Fruit fly (Drosophila melanogaster) whole organism, adult: ENCODE measurements around the gene CG14841.

Experiments
- CG11617 ChIP-seq: fragments of 200-800 bp; sonication (Bioruptor generic); optimal IDR thresholded peaks from 2 replicates; lab custom pipeline; 2017; ENCODE audit warnings: mild to moderate bottlenecking, missing biosample characterization, missing genetic modification reagents, missing genetic modification characterization
- CG12768 ChIP-seq: fragments of 200-800 bp; sonication (Bioruptor generic); optimal IDR thresholded peaks from 2 replicates; lab custom pipeline; 2017; ENCODE audit warnings: missing biosample characterization, missing genetic modification characterization, mild to moderate bottlenecking, moderate library complexity, missing genetic modification reagents
- CG14711 ChIP-seq: fragments of 200-800 bp; sonication (Bioruptor generic); optimal IDR thresholded peaks from 2 replicates; lab custom pipeline; 2018; ENCODE audit warnings: missing biosample characterization, mild to moderate bottlenecking, missing genetic modification characterization, moderate library complexity
- CG1620 ChIP-seq: fragments of 200-800 bp; sonication (Bioruptor generic); optimal IDR thresholded peaks from 2 replicates; lab custom pipeline; 2016; ENCODE audit warnings: missing biosample characterization, missing genetic modification characterization
- CG33017 ChIP-seq: fragments of 200-800 bp; sonication (Bioruptor generic); optimal IDR thresholded peaks from 2 replicates; lab custom pipeline; 2018; ENCODE audit warnings: missing biosample characterization, mild to moderate bottlenecking, missing genetic modification characterization, moderate library complexity
- CG5204 ChIP-seq: fragments of 200-800 bp; sonication (Bioruptor generic); optimal IDR thresholded peaks from 2 replicates; lab custom pipeline; 2016; ENCODE audit warnings: missing biosample characterization, missing genetic modification characterization
- CG7045 ChIP-seq: fragments of 200-800 bp; sonication (Bioruptor generic); optimal IDR thresholded peaks from 2 replicates; lab custom pipeline; 2017; ENCODE audit warnings: missing biosample characterization, mild to moderate bottlenecking, missing genetic modification characterization
- CG7101 ChIP-seq: fragments of 200-800 bp; sonication (Bioruptor generic); optimal IDR thresholded peaks from 2 replicates; lab custom pipeline; 2018; ENCODE audit warnings: missing biosample characterization, mild to moderate bottlenecking, missing genetic modification characterization, moderate library complexity
- Clk ChIP-seq: fragments of 200-800 bp; sonication (Bioruptor generic); optimal IDR thresholded peaks from 2 replicates; lab custom pipeline; 2017; ENCODE audit warnings: missing biosample characterization, missing genetic modification characterization
- Crg-1 ChIP-seq: fragments of 200-800 bp; sonication (Bioruptor generic); optimal IDR thresholded peaks from 2 replicates; lab custom pipeline; 2016; ENCODE audit warnings: missing biosample characterization, missing genetic modification characterization
- Hr96 ChIP-seq: fragments of 200-800 bp; sonication (Bioruptor generic); optimal IDR thresholded peaks from 2 replicates; lab custom pipeline; 2016; ENCODE audit warnings: missing biosample characterization, missing genetic modification characterization
- Mnt ChIP-seq: fragments of 200-800 bp; sonication (Bioruptor generic); optimal IDR thresholded peaks from 2 replicates; lab custom pipeline; 2016; ENCODE audit warnings: missing biosample characterization, mild to moderate bottlenecking, missing genetic modification characterization
- bab1 ChIP-seq: fragments of 200-800 bp; sonication (Bioruptor generic); optimal IDR thresholded peaks from 3 replicates; lab custom pipeline; 2019; ENCODE audit warnings: missing biosample characterization, mild to moderate bottlenecking, missing genetic modification characterization, moderate library complexity
- cic ChIP-seq: fragments of 200-800 bp; sonication (Bioruptor generic); optimal IDR thresholded peaks from 2 replicates; lab custom pipeline; 2017; ENCODE audit warnings: missing biosample characterization, mild to moderate bottlenecking, missing genetic modification characterization, moderate library complexity
- cnc ChIP-seq, 2 experiments: fragments of >200 bp; optimal IDR thresholded peaks; 2 replicates each; lab custom pipeline; 2017
- kay ChIP-seq: fragments of 200-800 bp; sonication (Bioruptor generic); peaks from one replicate; lab custom pipeline; 2016; ENCODE audit warnings: missing biosample characterization, missing genetic modification characterization, borderline replicate concordance
- ovo ChIP-seq: fragments of 200-800 bp; sonication (Bioruptor generic); optimal IDR thresholded peaks from 2 replicates; lab custom pipeline; 2016; ENCODE audit warnings: missing biosample characterization, missing genetic modification characterization
- pad ChIP-seq: fragments of 200-800 bp; sonication (Bioruptor generic); optimal IDR thresholded peaks from 3 replicates; lab custom pipeline; 2017; ENCODE audit warnings: missing biosample characterization, missing genetic modification characterization, mild to moderate bottlenecking, moderate library complexity, missing genetic modification reagents
- tj ChIP-seq: fragments of 200-800 bp; sonication (Bioruptor generic); optimal IDR thresholded peaks from 3 replicates; lab custom pipeline; 2017; ENCODE audit warnings: missing biosample characterization, mild to moderate bottlenecking, missing genetic modification characterization, moderate library complexity
- toe ChIP-seq: fragments of 200-800 bp; sonication (Bioruptor generic); optimal IDR thresholded peaks from 2 replicates; lab custom pipeline; 2016; ENCODE audit warnings: missing biosample characterization, missing genetic modification characterization

The CG14841 gene

dm6 chr3R:14275519-14276172, 13.4 kb upstream of the CG14841 start:
- TF ChIP-seq CG11617 (GFP tag; lab: Kevin White, UChicago) (no peak), cic (GFP tag; lab: Kevin White, UChicago) (no peak), Mnt (GFP tag; lab: Kevin White, UChicago) (no peak), CG7045 (GFP tag; lab: Kevin White, UChicago) (no peak), CG7101 (tag; lab: Kevin White, UChicago) (no peak), CG1620 (no peak), CG5204 (GFP tag; lab: Kevin White, UChicago) (no peak), bab1 (no peak), cnc (optimal IDR thresholded peaks at IDR 0.05; lab: Kevin White, UChicago) (no peak), pad (GFP tag; lab: Kevin White, UChicago) (no peak), kay (GFP tag; lab: Kevin White, UChicago) (no peak), CG12768 (no peak), tj (GFP tag; lab: Kevin White, UChicago) (no peak), ovo (GFP tag; lab: Kevin White, UChicago) (no peak), Hr96 (no peak), CG14711 (tag; lab: Kevin White, UChicago) (no peak)

- no peak for TF ChIP-seq cnc (optimal IDR thresholded peaks at IDR 0.05; lab: Kevin White, UChicago)
- no peak for TF ChIP-seq ovo (GFP tag; lab: Kevin White, UChicago)
- TF ChIP-seq CG7101 (tag; lab: Kevin White, UChicago) = no peak
- TF ChIP-seq CG14711 (tag; lab: Kevin White, UChicago) = no peak
- no peak for TF ChIP-seq kay (GFP tag; lab: Kevin White, UChicago)
- TF ChIP-seq Mnt (GFP tag; lab: Kevin White, UChicago) = no peak
- no peak for TF ChIP-seq CG12768
- TF ChIP-seq CG1620 = no peak
- no peak for TF ChIP-seq CG33017 (tag; lab: Kevin White, UChicago)
- no peak for TF ChIP-seq pad (GFP tag; lab: Kevin White, UChicago)
- TF ChIP-seq cic (GFP tag; lab: Kevin White, UChicago) = no peak
- no peak for TF ChIP-seq tj (GFP tag; lab: Kevin White, UChicago)
- TF ChIP-seq CG7045 (GFP tag; lab: Kevin White, UChicago) = no peak
- TF ChIP-seq CG11617 (GFP tag; lab: Kevin White, UChicago) = no peak
- TF ChIP-seq toe (GFP tag; lab: Kevin White, UChicago) = no peak
These were observed 1.1 kb downstream of the CG14841 start, which contains the start of gene CG14840 for dm6 chr3R:14261113-14261512. CG14840 (minus strand) TSS chr3R:14261213.

- peak; percentile 27 for TF ChIP-seq kay (GFP tag; lab: Kevin White, UChicago)
- TF ChIP-seq ovo (GFP tag; lab: Kevin White, UChicago) = no peak
These were observed 2.4 kb downstream of the CG14841 start, which contains the start of gene MetRS-m for dm6 chr3R:14259821-14260220. MetRS-m (minus strand) TSS chr3R:14259991.

DNA sequence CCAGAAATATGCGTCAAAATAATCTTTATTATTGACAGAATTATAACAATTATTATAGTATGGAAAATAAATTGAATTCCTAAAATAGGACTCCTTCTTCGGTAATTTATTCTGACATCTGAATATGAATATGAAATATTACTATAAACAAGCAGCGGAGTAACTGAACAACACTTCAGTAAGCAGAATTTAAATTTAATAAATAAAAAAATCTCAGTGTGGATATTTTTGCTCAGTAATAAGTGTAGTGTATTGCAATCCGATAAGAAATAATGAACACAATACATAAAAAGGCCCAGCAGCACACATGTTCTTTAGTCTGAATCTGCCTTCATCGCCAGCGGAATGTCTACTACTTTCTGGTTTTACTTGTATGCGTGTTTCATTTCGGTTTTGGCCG, 6.4 kb downstream of the CG14841 start, which contains the start of gene CG43179:
TSS of gene CG43179 (plus strand) at position 301 of the 400 bp plus-strand sequence.
- no peak for TF ChIP-seq Crg-1 (GFP tag; lab: Kevin White, UChicago)
- no peak for TF ChIP-seq CG1620
- no peak for TF ChIP-seq bab1
- TF ChIP-seq Hr96 = no peak
- TF ChIP-seq CG7101 (tag; lab: Kevin White, UChicago) = no peak
- no peak for TF ChIP-seq kay (GFP tag; lab: Kevin White, UChicago)
- TF ChIP-seq toe (GFP tag; lab: Kevin White, UChicago) = no peak
- TF ChIP-seq tj (GFP tag; lab: Kevin White, UChicago) = no peak
- TF ChIP-seq CG14711 (tag; lab: Kevin White, UChicago) = no peak
- TF ChIP-seq CG5204 (GFP tag; lab: Kevin White, UChicago) = no peak
- no peak for TF ChIP-seq CG33017 (tag; lab: Kevin White, UChicago)
- TF ChIP-seq CG12768 = no peak

DNA sequence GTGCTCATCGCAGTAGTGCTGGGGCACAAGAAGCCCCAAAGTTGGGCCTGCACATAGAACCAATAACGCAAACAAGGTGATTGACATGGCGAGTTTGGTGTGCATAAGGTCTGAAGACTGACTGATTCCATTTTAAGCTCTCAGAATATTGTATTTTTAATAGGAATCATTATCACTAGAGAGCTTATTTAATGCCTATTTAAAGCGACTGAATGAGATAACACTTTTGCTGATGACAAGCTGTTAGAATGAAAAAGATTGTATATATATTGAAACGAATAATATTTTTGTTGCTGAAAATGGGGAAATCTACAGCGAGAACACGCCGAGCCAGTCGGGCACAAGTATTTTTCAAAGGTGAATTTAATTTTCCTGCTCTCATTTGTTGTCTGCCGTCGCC, 16.8 kb downstream of the CG14841 start, which contains the start of gene CG9616:
TSS of gene CG9616 (minus strand) at position 101 of the 400 bp plus-strand sequence.
- no peak for TF ChIP-seq cnc (optimal IDR thresholded peaks at IDR 0.05; lab: Kevin White, UChicago)
- TF ChIP-seq bab1 = no peak
- no peak for TF ChIP-seq CG12768
- TF ChIP-seq CG1620 = no peak
- TF ChIP-seq kay (GFP tag; lab: Kevin White, UChicago) = no peak
- TF ChIP-seq CG7045 (GFP tag; lab: Kevin White, UChicago) = no peak
- no peak for TF ChIP-seq CG7101 (tag; lab: Kevin White, UChicago)
- TF ChIP-seq cic (GFP tag; lab: Kevin White, UChicago) = no peak
- TF ChIP-seq Hr96 = no peak
- no peak for TF ChIP-seq Mnt (GFP tag; lab: Kevin White, UChicago)
- TF ChIP-seq tj (GFP tag; lab: Kevin White, UChicago) = no peak

- TF ChIP-seq CG7045 (GFP tag; lab: Kevin White, UChicago) (no peak), CG7101 (tag; lab: Kevin White, UChicago) (no peak), CG33017 (tag; lab: Kevin White, UChicago) (no peak), Hr96 (no peak), Mnt (GFP tag; lab: Kevin White, UChicago) (no peak), ovo (GFP tag; lab: Kevin White, UChicago) (no peak), Clk (GFP tag; lab: Kevin White, UChicago) (no peak), pad (GFP tag; lab: Kevin White, UChicago) (no peak), CG11617 (GFP tag; lab: Kevin White, UChicago) (no peak), kay (GFP tag; lab: Kevin White, UChicago) (no peak), CG5204 (GFP tag; lab: Kevin White, UChicago) (no peak), CG12768 (no peak), CG1620 (no peak), toe (GFP tag; lab: Kevin White, UChicago) (no peak), bab1 (no peak), cnc (optimal IDR thresholded peaks at IDR 0.05; lab: Kevin White, UChicago) (no peak), CG14711 (tag; lab: Kevin White, UChicago) (no peak), Crg-1 (GFP tag; lab: Kevin White, UChicago) (no peak), cic (GFP tag; lab: Kevin White, UChicago) (no peak)
These were observed 17.6 kb downstream of the CG14841 start, which contains the start of gene CG43291 for dm6 chr3R:14244577-14244976. CG43291 (minus strand) TSS chr3R:14244677.
